Fruit fly (Drosophila melanogaster) whole organism, embryonic: ENCODE measurements around the gene CG14507.
A peak's percentile ranks its signal among the peaks of the same experiment; 100 is the strongest.

Experiments
- Ada2b ChIP-seq: fragments of 200-800 bp; sonication (Bioruptor generic); IDR thresholded peaks from 2 replicates; pipeline ENCODE4 v1.3.6; 2022; ENCODE audit warnings: missing biosample characterization, missing genetic modification characterization
- Blimp-1 ChIP-seq: fragments of 200-800 bp; sonication (Bioruptor generic); optimal IDR thresholded peaks from 3 replicates; lab custom pipeline; 2018; ENCODE audit warnings: missing biosample characterization, missing genetic modification characterization, mild to moderate bottlenecking, moderate library complexity, missing genetic modification reagents
- CG10431 ChIP-seq: fragments of 200-800 bp; sonication (Bioruptor generic); optimal IDR thresholded peaks from 3 replicates; lab custom pipeline; 2018; ENCODE audit warnings: missing biosample characterization, mild to moderate bottlenecking, missing genetic modification characterization
- CG12104 ChIP-seq: fragments of 200-800 bp; sonication (Bioruptor generic); optimal IDR thresholded peaks from 3 replicates; lab custom pipeline; 2016; ENCODE audit warnings: missing biosample characterization, missing genetic modification characterization
- CG15011 ChIP-seq: fragments of 200-800 bp; sonication (Bioruptor generic); optimal IDR thresholded peaks from 3 replicates; lab custom pipeline; 2018; ENCODE audit warnings: missing biosample characterization, mild to moderate bottlenecking, missing genetic modification characterization
- CG2116 ChIP-seq: fragments of 200-800 bp; sonication (Bioruptor generic); optimal IDR thresholded peaks from 3 replicates; lab custom pipeline; 2018; ENCODE audit warnings: missing biosample characterization, mild to moderate bottlenecking, missing genetic modification characterization
- CG2712 ChIP-seq: fragments of 200-800 bp; optimal IDR thresholded peaks from 3 replicates; lab custom pipeline; 2019; ENCODE audit warnings: missing biosample characterization, mild to moderate bottlenecking, missing genetic modification characterization, moderate library complexity
- CG31388 ChIP-seq: fragments of 200-800 bp; sonication (Bioruptor generic); optimal IDR thresholded peaks from 2 replicates; lab custom pipeline; 2016; ENCODE audit warnings: missing biosample characterization, missing genetic modification characterization
- CG3407 ChIP-seq: fragments of 200-800 bp; sonication (Bioruptor generic); optimal IDR thresholded peaks from 2 replicates; lab custom pipeline; 2018; ENCODE audit warnings: missing biosample characterization, mild to moderate bottlenecking, missing genetic modification characterization
- CG4282 ChIP-seq: fragments of 200-800 bp; sonication (Bioruptor generic); optimal IDR thresholded peaks from 2 replicates; lab custom pipeline; 2016; ENCODE audit warnings: missing biosample characterization, missing genetic modification characterization
- CG4404 ChIP-seq: fragments of 200-800 bp; sonication (Bioruptor generic); IDR thresholded peaks from 2 replicates; pipeline ENCODE4 v1.3.6; 2022; ENCODE audit warnings: missing biosample characterization, missing genetic modification characterization
- CG7372 ChIP-seq: fragments of 200-800 bp; sonication (Bioruptor generic); IDR thresholded peaks from 2 replicates; pipeline ENCODE4 v1.3.6; 2022; ENCODE audit warnings: missing biosample characterization, missing genetic modification characterization
- CG7745 ChIP-seq: fragments of 200-800 bp; sonication (Bioruptor generic); optimal IDR thresholded peaks from 2 replicates; lab custom pipeline; 2018; ENCODE audit warnings: missing biosample characterization, mild to moderate bottlenecking, missing genetic modification characterization, moderate library complexity
- CG8089 ChIP-seq: fragments of 200-800 bp; sonication (Bioruptor generic); optimal IDR thresholded peaks from 3 replicates; lab custom pipeline; 2016; ENCODE audit warnings: missing biosample characterization, missing genetic modification characterization
- CG8388 ChIP-seq: fragments of 200-800 bp; sonication (Bioruptor generic); optimal IDR thresholded peaks from 2 replicates; lab custom pipeline; 2019; ENCODE audit warnings: missing biosample characterization, mild to moderate bottlenecking, missing genetic modification characterization, moderate library complexity
- CG8478 ChIP-seq: fragments of >200 bp; optimal IDR thresholded peaks from 2 replicates; lab custom pipeline; 2018
- CG9215 ChIP-seq: fragments of 200-800 bp; sonication (Bioruptor generic); IDR thresholded peaks from 2 replicates; pipeline ENCODE4 v1.3.6; 2022; ENCODE audit warnings: missing biosample characterization, missing genetic modification characterization
- Camta ChIP-seq: fragments of 200-800 bp; sonication (Bioruptor generic); optimal IDR thresholded peaks from 2 replicates; lab custom pipeline; 2016; ENCODE audit warnings: missing biosample characterization, missing genetic modification characterization
- CkIIα-i1 ChIP-seq: fragments of 200-800 bp; sonication (Bioruptor generic); IDR thresholded peaks from 2 replicates; pipeline ENCODE4 v1.3.6; 2022; ENCODE audit warnings: missing biosample characterization, missing genetic modification characterization
- CoRest ChIP-seq: fragments of 200-800 bp; sonication (Bioruptor generic); optimal IDR thresholded peaks from 3 replicates; lab custom pipeline; 2018; ENCODE audit warnings: missing biosample characterization, mild to moderate bottlenecking, missing genetic modification characterization, moderate library complexity
- Dad ChIP-seq: fragments of 200-800 bp; sonication (Bioruptor generic); optimal IDR thresholded peaks from 3 replicates; lab custom pipeline; 2016; ENCODE audit warnings: missing biosample characterization, missing genetic modification characterization
- Dip2 ChIP-seq: fragments of 200-800 bp; sonication (Bioruptor generic); IDR thresholded peaks from 2 replicates; pipeline ENCODE4 v1.3.6; 2022; ENCODE audit warnings: missing biosample characterization, missing genetic modification characterization
- Doc2 ChIP-seq: fragments of 200-800 bp; sonication (Bioruptor generic); IDR thresholded peaks from 2 replicates; pipeline ENCODE4 v1.3.6; 2022; ENCODE audit warnings: missing biosample characterization, missing genetic modification characterization
- Drgx ChIP-seq: fragments of 200-800 bp; sonication (Bioruptor generic); IDR thresholded peaks from 2 replicates; pipeline ENCODE4 v1.3.6; 2022; ENCODE audit warnings: missing biosample characterization, missing genetic modification characterization
- Fer2 ChIP-seq: fragments of 200-800 bp; sonication (Bioruptor generic); optimal IDR thresholded peaks from 2 replicates; lab custom pipeline; 2018; ENCODE audit warnings: missing biosample characterization, mild to moderate bottlenecking, missing genetic modification characterization, moderate library complexity
- Hmr ChIP-seq: fragments of 200-800 bp; sonication (Bioruptor generic); optimal IDR thresholded peaks from 3 replicates; lab custom pipeline; 2017; ENCODE audit warnings: mild to moderate bottlenecking, missing biosample characterization, missing genetic modification reagents, missing genetic modification characterization
- Hr51 ChIP-seq, 2 experiments: fragments of 200-800 bp; sonication (Bioruptor generic); optimal IDR thresholded peaks; 2 replicates in 1 of 2; 3 replicates in 1 of 2; lab custom pipeline; 2016 to 2018; ENCODE audit warnings: missing biosample characterization in 2 of 2, missing genetic modification characterization in 2 of 2, mild to moderate bottlenecking in 1 of 2, moderate library complexity in 1 of 2
- Mes4 ChIP-seq: fragments of 200-800 bp; sonication (Bioruptor generic); optimal IDR thresholded peaks from 2 replicates; lab custom pipeline; 2016; ENCODE audit warnings: missing biosample characterization, missing genetic modification characterization
- Optix ChIP-seq: fragments of 200-800 bp; sonication (Bioruptor generic); IDR thresholded peaks from 3 replicates; pipeline ENCODE4 v1.3.6; 2022; ENCODE audit warnings: missing biosample characterization, missing genetic modification characterization
- Spps ChIP-seq: fragments of 200-800 bp; sonication (Bioruptor generic); optimal IDR thresholded peaks from 2 replicates; lab custom pipeline; 2018; ENCODE audit warnings: missing biosample characterization, mild to moderate bottlenecking, missing genetic modification characterization
- Ssrp ChIP-seq: fragments of 200-800 bp; sonication (Bioruptor generic); optimal IDR thresholded peaks from 2 replicates; lab custom pipeline; 2018; ENCODE audit warnings: missing biosample characterization, mild to moderate bottlenecking, missing genetic modification characterization, moderate library complexity
- YL-1 ChIP-seq: fragments of 200-800 bp; sonication (Bioruptor generic); optimal IDR thresholded peaks from 3 replicates; lab custom pipeline; 2017; ENCODE audit warnings: missing biosample characterization, mild to moderate bottlenecking, missing genetic modification characterization
- ap ChIP-seq: fragments of 200-800 bp; sonication (Bioruptor generic); IDR thresholded peaks from 2 replicates; pipeline ENCODE4 v1.3.6; 2022; ENCODE audit warnings: missing biosample characterization, missing genetic modification characterization
- cas ChIP-seq: fragments of 200-800 bp; sonication (Bioruptor generic); IDR thresholded peaks from 2 replicates; pipeline ENCODE4 v1.3.6; 2022; ENCODE audit warnings: missing biosample characterization, missing genetic modification characterization
- chm ChIP-seq: fragments of 200-800 bp; sonication (Bioruptor generic); IDR thresholded peaks from 2 replicates; pipeline ENCODE4 v1.3.6; 2022; ENCODE audit warnings: missing biosample characterization, missing genetic modification characterization
- dan ChIP-seq: fragments of 200-800 bp; sonication (Bioruptor generic); IDR thresholded peaks from 2 replicates; pipeline ENCODE4 v1.3.6; 2022; ENCODE audit warnings: missing biosample characterization, missing genetic modification characterization
- dmrt11E ChIP-seq: fragments of 200-800 bp; sonication (Bioruptor generic); optimal IDR thresholded peaks from 3 replicates; lab custom pipeline; 2018; ENCODE audit warnings: missing biosample characterization, mild to moderate bottlenecking, missing genetic modification characterization, moderate library complexity
- esg ChIP-seq: fragments of 200-800 bp; sonication (Bioruptor generic); conservative IDR thresholded peaks from 2 replicates; pipeline ENCODE4 v1.3.6; 2022; ENCODE audit warnings: missing biosample characterization, missing genetic modification characterization
- eve ChIP-seq, 2 experiments: fragments of >200 bp; optimal IDR thresholded peaks; 2 replicates each; lab custom pipeline; 2017; ENCODE audit warnings: missing biosample characterization in 2 of 2, missing genetic modification characterization in 2 of 2
- fd64A ChIP-seq: fragments of 200-800 bp; sonication (Bioruptor generic); optimal IDR thresholded peaks from 3 replicates; lab custom pipeline; 2018; ENCODE audit warnings: missing biosample characterization, mild to moderate bottlenecking, missing genetic modification characterization
- fru ChIP-seq: fragments of >200 bp; optimal IDR thresholded peaks from 2 replicates; lab custom pipeline; 2017
- ftz-f1 ChIP-seq: fragments of 200-800 bp; sonication (Bioruptor generic); optimal IDR thresholded peaks from 2 replicates; lab custom pipeline; 2016; ENCODE audit warnings: missing biosample characterization, missing genetic modification characterization
- gsb ChIP-seq: fragments of 200-800 bp; sonication (Bioruptor generic); IDR thresholded peaks from 2 replicates; pipeline ENCODE4 v1.3.6; 2022; ENCODE audit warnings: missing biosample characterization, missing genetic modification characterization
- gsb-n ChIP-seq: fragments of 200-800 bp; sonication (Bioruptor generic); optimal IDR thresholded peaks from 3 replicates; lab custom pipeline; 2018; ENCODE audit warnings: missing biosample characterization, mild to moderate bottlenecking, missing genetic modification characterization
- nau ChIP-seq: fragments of 200-800 bp; sonication (Bioruptor generic); optimal IDR thresholded peaks from 3 replicates; lab custom pipeline; 2017; ENCODE audit warnings: missing biosample characterization, mild to moderate bottlenecking, missing genetic modification characterization, missing genetic modification reagents
- oc ChIP-seq: fragments of 200-800 bp; sonication (Bioruptor generic); optimal IDR thresholded peaks from 2 replicates; lab custom pipeline; 2018; ENCODE audit warnings: missing biosample characterization, mild to moderate bottlenecking, missing genetic modification characterization, moderate library complexity
- otp ChIP-seq: fragments of 200-800 bp; sonication (Bioruptor generic); IDR thresholded peaks from 3 replicates; pipeline ENCODE4, ENCODE4 v1.3.6; 2022; ENCODE audit warnings: missing biosample characterization, missing genetic modification characterization
- pfk ChIP-seq: fragments of 200-800 bp; sonication (Bioruptor generic); optimal IDR thresholded peaks from 2 replicates; lab custom pipeline; 2018; ENCODE audit warnings: missing biosample characterization, mild to moderate bottlenecking, missing genetic modification characterization, moderate library complexity
- pho ChIP-seq: fragments of 200-800 bp; sonication (Bioruptor generic); optimal IDR thresholded peaks from 2 replicates; lab custom pipeline; 2016; ENCODE audit warnings: missing biosample characterization, missing genetic modification characterization
- rib ChIP-seq: fragments of 200-800 bp; sonication (Bioruptor generic); IDR thresholded peaks from 2 replicates; pipeline ENCODE4 v1.3.6; 2022; ENCODE audit warnings: missing biosample characterization, missing genetic modification characterization
- so ChIP-seq: fragments of 200-800 bp; sonication (Bioruptor generic); IDR thresholded peaks from 3 replicates; pipeline ENCODE4 v1.3.6; 2022; ENCODE audit warnings: missing biosample characterization, missing genetic modification characterization

The CG14507 gene

dm6 chr3R:29207012-29207656 is 20.4 kb downstream of the CG14507 start (continued):
- TF ChIP-seq CG4282 (GFP tag; lab: Kevin White, UChicago) (no peak), Ada2b (GFP tag; lab: Robert Waterston, UW) (peak; percentile 61), pfk (GFP tag; lab: Kevin White, UChicago) (no peak), CG4404 (GFP tag; lab: Robert Waterston, UW) (no peak), Camta (GFP tag; lab: Kevin White, UChicago) (no peak), ap (GFP tag; lab: Robert Waterston, UW) (no peak), dmrt11E (tag; lab: Kevin White, UChicago) (peak; percentile 46), Optix (GFP tag; lab: Robert Waterston, UW) (peak; percentile 28; the same call in 1 of the 3 replicates), CG2116 (no peak), CG8388 (GFP tag; lab: Kevin White, UChicago) (peak; percentile 36), oc (no peak), chm (peak; percentile 24; the same call in 1 of the 2 replicates), Hr51 (GFP tag; optimal IDR thresholded peaks at IDR 0.05; lab: Kevin White, UChicago) (peak in 1 of 2 experiments; percentile 71), CG3407 (GFP tag; lab: Kevin White, UChicago) (peak; percentile 5), fd64A (GFP tag; lab: Kevin White, UChicago) (no peak), Dip2 (no peak), esg (peak; percentile 79), CG7372 (GFP tag; lab: Robert Waterston, UW) (peak; percentile 31; the same call in 1 of the 2 replicates), CkIIα-i1 (no peak), nau (GFP tag; lab: Kevin White, UChicago) (no peak), CG8089 (GFP tag; lab: Kevin White, UChicago) (no peak), rib (no peak), CG31388 (GFP tag; lab: Kevin White, UChicago) (no peak), Fer2 (tag; lab: Kevin White, UChicago) (peak; percentile 22), YL-1 (no peak), Blimp-1 (GFP tag; lab: Kevin White, UChicago) (peak; percentile 47), Spps (no peak), Mes4 (GFP tag; lab: Kevin White, UChicago) (no peak), Drgx (GFP tag; lab: Robert Waterston, UW) (peak; percentile 88), Hmr (GFP tag; lab: Kevin White, UChicago) (peak; percentile 36), dan (GFP tag; lab: Robert Waterston, UW) (no peak), gsb-n (peak; percentile 42), CG10431 (GFP tag; lab: Kevin White, UChicago) (peak; percentile 34), CG2712 (tag; lab: Kevin White, UChicago) (peak; percentile 69), CG15011 (no peak), otp (GFP tag; lab: Robert Waterston, UW) (peak; percentile 63; the same call in 1 of the 3 replicates), ftz-f1 (GFP tag; lab: Kevin White, UChicago) (no peak), CG12104 (GFP tag; lab: Kevin White, UChicago) (no peak), CG9215 (GFP tag; lab: Robert Waterston, UW) (peak; percentile 43; the same call in 1 of the 2 replicates), so (GFP tag; lab: Robert Waterston, UW) (peak; percentile 78), Doc2 (no peak), Ssrp (tag; lab: Kevin White, UChicago) (peak; percentile 51), pho (GFP tag; lab: Kevin White, UChicago) (no peak), CoRest (tag; lab: Kevin White, UChicago) (peak; percentile 76), CG8478 (no peak), Dad (GFP tag; lab: Kevin White, UChicago) (no peak), gsb (GFP tag; lab: Robert Waterston, UW) (0 out of 2 replicates have a peak, but pooled peaks have one; percentile 34), cas (GFP tag; lab: Robert Waterston, UW) (no peak), fru (lab: Kevin White, UChicago) (no peak), CG7745 (tag; lab: Kevin White, UChicago) (no peak), eve (GFP tag; optimal IDR thresholded peaks at IDR 0.05; lab: Kevin White, UChicago) (no peak)
